Fruit fly (Drosophila melanogaster): ENCODE measurements around the gene CG3557.

CG3557 gene

dm6 chr2L:2394872-2395271, 9.3 kb upstream of the CG3557 start (continued):
- no peak for TF ChIP-seq HLH4C (GFP tag; IDR thresholded peaks at IDR 0.05; ENCODE audit: partially characterized antibody)
- no peak for TF ChIP-seq mirr (GFP tag; optimal IDR thresholded peaks at IDR 0.05)
- TF ChIP-seq CG17361 (GFP tag; IDR thresholded peaks at IDR 0.05) = no peak
- TF ChIP-seq CG31224 (GFP tag; IDR thresholded peaks at IDR 0.05) = no peak
- no peak for TF ChIP-seq sna (GFP tag; IDR thresholded peaks at IDR 0.05; ENCODE audit: partially characterized antibody)
- no peak for TF ChIP-seq CG14014 (GFP tag; IDR thresholded peaks at IDR 0.05)
- peak; percentile 3 for TF ChIP-seq CG15269 (tag; optimal IDR thresholded peaks at IDR 0.05)
- TF ChIP-seq HHEX (GFP tag; optimal IDR thresholded peaks at IDR 0.05) = no peak
- no peak for TF ChIP-seq CG2889 (GFP tag; IDR thresholded peaks at IDR 0.05)
- no peak for TF ChIP-seq gsb (GFP tag; IDR thresholded peaks at IDR 0.05)
- TF ChIP-seq PHDP (tag; optimal IDR thresholded peaks at IDR 0.05) = peak; percentile 4
- no peak for TF ChIP-seq Dll (GFP tag; IDR thresholded peaks at IDR 0.05; ENCODE audit: partially characterized antibody)
- no peak for TF ChIP-seq CG3726 (GFP tag; IDR thresholded peaks at IDR 0.05)
- no peak for TF ChIP-seq crol (GFP tag; IDR thresholded peaks at IDR 0.05)
- TF ChIP-seq fd102C (GFP tag; optimal IDR thresholded peaks at IDR 0.05) = no peak
- no peak for TF ChIP-seq CG9876 (GFP tag; optimal IDR thresholded peaks at IDR 0.05)
- TF ChIP-seq pb (GFP tag; optimal IDR thresholded peaks at IDR 0.05) = no peak
- TF ChIP-seq hb (GFP tag; IDR thresholded peaks at IDR 0.05; ENCODE audit: partially characterized antibody) = no peak

dm6 chr2L:2391321-2391720, 5.7 kb upstream of the CG3557 start, which contains the start of gene CG46448:
Gene CG46448 (plus strand): TSS chr2L:2391660.
- TF ChIP-seq CG18011 (GFP tag; optimal IDR thresholded peaks at IDR 0.05) (no peak), CG8089 (GFP tag; optimal IDR thresholded peaks at IDR 0.05) (no peak), vnd (GFP tag; IDR thresholded peaks at IDR 0.05; ENCODE audit: partially characterized antibody) (no peak), org-1 (GFP tag; optimal IDR thresholded peaks at IDR 0.05) (no peak), Nf-YB (GFP tag; optimal IDR thresholded peaks at IDR 0.05) (peak; percentile 78), Deaf1 (tag; optimal IDR thresholded peaks at IDR 0.05) (peak; percentile 12), Nf-YC (tag; optimal IDR thresholded peaks at IDR 0.05) (peak; percentile 87), insv (GFP tag; optimal IDR thresholded peaks at IDR 0.05) (no peak), Lim3 (GFP tag; IDR thresholded peaks at IDR 0.05) (0 out of 2 replicates have a peak, but pooled peaks have one; percentile 7), Camta (GFP tag; optimal IDR thresholded peaks at IDR 0.05) (no peak), pho (GFP tag; optimal IDR thresholded peaks at IDR 0.05) (no peak), B-H2 (GFP tag; optimal IDR thresholded peaks at IDR 0.05) (no peak), Mes4 (GFP tag; optimal IDR thresholded peaks at IDR 0.05) (no peak), klu (GFP tag; IDR thresholded peaks at IDR 0.05) (no peak), lab (GFP tag; optimal IDR thresholded peaks at IDR 0.05) (peak; percentile 16), CG17802 (tag; optimal IDR thresholded peaks at IDR 0.05) (no peak), CG17385 (GFP tag; optimal IDR thresholded peaks at IDR 0.05) (no peak), CG11085 (GFP tag; IDR thresholded peaks at IDR 0.05) (no peak), p53 (GFP tag; optimal IDR thresholded peaks at IDR 0.05) (no peak), CG32772 (GFP tag; IDR thresholded peaks at IDR 0.05) (no peak), pzg (GFP tag; optimal IDR thresholded peaks at IDR 0.05) (no peak), BtbVII (GFP tag; optimal IDR thresholded peaks at IDR 0.05) (no peak), CG7987 (GFP tag; optimal IDR thresholded peaks at IDR 0.05) (no peak), CG8290 (GFP tag; optimal IDR thresholded peaks at IDR 0.05) (no peak), CG8290 (tag; optimal IDR thresholded peaks at IDR 0.05) (no peak), zen (tag; optimal IDR thresholded peaks at IDR 0.05) (no peak), CG16779 (GFP tag; IDR thresholded peaks at IDR 0.05) (no peak), B-H1 (GFP tag; IDR thresholded peaks at IDR 0.05) (no peak), CG5245 (GFP tag; optimal IDR thresholded peaks at IDR 0.05) (no peak), Gug (GFP tag; IDR thresholded peaks at IDR 0.05) (no peak)

All from whole organism, embryonic.